Fruit fly (Drosophila melanogaster) whole organism: Measurements from ENCODE around the gene CG9231.

ENCODE experiments used
- CG8478 ChIP-seq: fragments of >200 bp; optimal IDR thresholded peaks from 2 replicates; lab custom pipeline; 2018; ENCODE audit warnings: inconsistent platforms
- pan ChIP-seq: fragments of >200 bp; optimal IDR thresholded peaks from 2 replicates; lab custom pipeline; 2017
- psq ChIP-seq: fragments of >200 bp; optimal IDR thresholded peaks from 2 replicates; lab custom pipeline; 2017
- usp ChIP-seq: fragments of >200 bp; optimal IDR thresholded peaks from 2 replicates; lab custom pipeline; 2017; ENCODE audit warnings: missing biosample characterization, missing genetic modification characterization, mixed read lengths

- TF ChIP-seq pan (lab: Kevin White, UChicago) (no peak), CG8478 (lab: Kevin White, UChicago) (no peak), usp (GFP tag; lab: Kevin White, UChicago) (no peak), psq (lab: Kevin White, UChicago) (no peak)
These were observed 1.4 kb downstream of the CG9231 start, which contains the start of gene Shal for dm6 chr3L:19584369-19584915.
